Fruit fly (Drosophila melanogaster): ENCODE data around the gene CG9393.

- TF ChIP-seq CG9948 (tag; optimal IDR thresholded peaks at IDR 0.05) = no peak
- TF ChIP-seq D1 (tag; optimal IDR thresholded peaks at IDR 0.05) = no peak
- TF ChIP-seq Ets98B (GFP tag; IDR thresholded peaks at IDR 0.05) = no peak; the same call in 1 of the 2 replicates
These were observed 30.9 kb downstream of the CG9393 start, which contains the start of gene by for dm6 chr3R:9532437-9533180.

Data from whole organism, pupa.